Worm (Caenorhabditis elegans): Measurements from ENCODE around the gene ldb-1.

The ldb-1 gene

DNA sequence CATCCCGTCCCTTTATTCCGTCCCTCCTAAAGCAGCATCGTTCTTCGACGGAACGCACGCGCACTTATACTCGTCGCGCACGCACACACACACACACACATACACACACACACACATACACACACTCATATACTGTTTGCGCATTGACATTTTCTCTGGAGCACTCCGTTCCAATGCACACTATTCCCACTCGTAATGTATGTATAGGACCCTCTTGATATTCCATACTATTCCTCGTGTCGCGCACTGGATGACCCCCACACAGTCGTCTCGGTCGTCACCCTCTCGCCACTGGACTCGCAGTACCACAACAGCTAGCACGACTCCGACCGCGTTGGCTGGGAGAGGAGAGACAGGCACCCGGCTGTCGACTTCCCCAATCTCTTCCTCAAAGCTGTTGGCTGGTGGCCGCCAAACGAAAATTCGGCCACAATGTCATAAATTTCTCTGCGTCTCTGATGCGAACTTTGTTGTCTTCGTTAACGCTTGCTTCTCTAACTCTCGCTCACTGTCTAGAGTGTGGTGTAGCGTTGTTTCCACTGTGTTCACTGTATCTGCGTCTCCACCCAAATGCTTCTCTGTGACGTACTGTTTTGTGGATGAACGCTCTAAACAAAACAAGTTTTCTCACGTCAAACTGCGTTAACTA is 2.5 kb downstream of the ldb-1 start:
- TF ChIP-seq egl-27 (tag; optimal IDR thresholded peaks at IDR 0.05) = peak; percentile 63 to 67
- peak; percentile 72 for TF ChIP-seq zag-1 (tag; optimal IDR thresholded peaks at IDR 0.05)
- TF ChIP-seq irx-1 (tag; optimal IDR thresholded peaks at IDR 0.05) = peak; percentile 85
- TF ChIP-seq C04F5.9 (tag; optimal IDR thresholded peaks at IDR 0.05) = peak; percentile 38
- no peak for TF ChIP-seq vab-15 (tag; optimal IDR thresholded peaks at IDR 0.05)
- TF ChIP-seq aha-1 (tag; optimal IDR thresholded peaks at IDR 0.05) = peak; percentile 82
- TF ChIP-seq egl-13 (tag; optimal IDR thresholded peaks at IDR 0.05) = peak; percentile 91
- TF ChIP-seq fos-1 (tag; optimal IDR thresholded peaks at IDR 0.05) = peak; percentile 66
- TF ChIP-seq unc-130 (tag; optimal IDR thresholded peaks at IDR 0.05) = peak; percentile 65
- peak; percentile 91 for TF ChIP-seq nhr-77 (tag; optimal IDR thresholded peaks at IDR 0.05)
- peak; percentile 89 for TF ChIP-seq lin-13 (GFP tag; optimal IDR thresholded peaks at IDR 0.05)
- TF ChIP-seq isw-1 (GFP tag; IDR thresholded peaks at IDR 0.05) = peak; percentile 71
- TF ChIP-seq lin-35 (GFP tag; optimal IDR thresholded peaks at IDR 0.05) = peak; percentile 59 to 75
- peak; percentile 75 to 89 for TF ChIP-seq lsy-2 (tag; optimal IDR thresholded peaks at IDR 0.05)
- TF ChIP-seq zip-4 (GFP tag; optimal IDR thresholded peaks at IDR 0.05) = peak; percentile 69
- peak; percentile 65 for TF ChIP-seq pag-3 (tag; optimal IDR thresholded peaks at IDR 0.05; ENCODE audit: borderline replicate concordance, insufficient read depth)
- peak; percentile 43 for TF ChIP-seq fkh-4 (tag; optimal IDR thresholded peaks at IDR 0.05; ENCODE audit: borderline replicate concordance)
- TF ChIP-seq nhr-11 (tag; optimal IDR thresholded peaks at IDR 0.05) = peak; percentile 76
- peak; percentile 83 for TF ChIP-seq nhr-19 (GFP tag; conservative IDR thresholded peaks at IDR 0.05)
- TF ChIP-seq unc-98 (GFP tag; IDR thresholded peaks at IDR 0.05) = peak; percentile 56
- TF ChIP-seq nhr-90 (tag; optimal IDR thresholded peaks at IDR 0.05; ENCODE audit: poor library complexity) = peak; percentile 89
- TF ChIP-seq lir-3 (tag; optimal IDR thresholded peaks at IDR 0.05; ENCODE audit: poor library complexity) = peak; percentile 86
- peak; percentile 38 to 77 (median 72) for TF ChIP-seq ceh-82 (tag; optimal IDR thresholded peaks at IDR 0.05)
- peak; percentile 88 for TF ChIP-seq C16A3.4 (tag; optimal IDR thresholded peaks at IDR 0.05)
- TF ChIP-seq pax-3 (tag; optimal IDR thresholded peaks at IDR 0.05) = peak; percentile 72
- TF ChIP-seq sox-4 (tag; optimal IDR thresholded peaks at IDR 0.05) = peak; percentile 80
- peak; percentile 97 for TF ChIP-seq tbx-2 (tag; optimal IDR thresholded peaks at IDR 0.05)
- peak in 5 of 6 experiments; percentile 15 to 84 (median 42) for TF ChIP-seq elt-3 (tag; optimal IDR thresholded peaks at IDR 0.05)
- TF ChIP-seq skn-1 (tag; optimal IDR thresholded peaks at IDR 0.05) = peak; percentile 73
- TF ChIP-seq unc-62 (GFP tag; optimal IDR thresholded peaks at IDR 0.05) = no peak
- TF ChIP-seq tlp-1 (tag; optimal IDR thresholded peaks at IDR 0.05) = no peak
- TF ChIP-seq ama-1 (optimal IDR thresholded peaks at IDR 0.05) = peak; percentile 19
- TF ChIP-seq ces-1 (GFP tag; optimal IDR thresholded peaks at IDR 0.05) = no peak
- TF ChIP-seq grh-1 (GFP tag; IDR thresholded peaks at IDR 0.05) = peak; percentile 82
- TF ChIP-seq nhr-237 (tag; optimal IDR thresholded peaks at IDR 0.05) = peak; percentile 47
- TF ChIP-seq pqm-1 (tag; optimal IDR thresholded peaks at IDR 0.05) = no peak
- TF ChIP-seq blmp-1 (tag; optimal IDR thresholded peaks at IDR 0.05) = peak; percentile 57
- peak; percentile 64 for TF ChIP-seq ceh-8 (GFP tag; optimal IDR thresholded peaks at IDR 0.05)
- TF ChIP-seq lin-39 (tag; optimal IDR thresholded peaks at IDR 0.05) = peak; percentile 36
- peak; percentile 78 for TF ChIP-seq efl-3 (GFP tag; optimal IDR thresholded peaks at IDR 0.05)
- peak; percentile 6 to 79 for TF ChIP-seq mdl-1 (tag; optimal IDR thresholded peaks at IDR 0.05)
- TF ChIP-seq sptf-1 (tag; optimal IDR thresholded peaks at IDR 0.05) = no peak
- TF ChIP-seq ets-5 (GFP tag; IDR thresholded peaks at IDR 0.05) = no peak
- peak; percentile 97 for TF ChIP-seq snu-23 (GFP tag; optimal IDR thresholded peaks at IDR 0.05)
- peak; percentile 93 for TF ChIP-seq rnt-1 (tag; optimal IDR thresholded peaks at IDR 0.05)
- no peak for TF ChIP-seq nhr-12 (tag; optimal IDR thresholded peaks at IDR 0.05)
- TF ChIP-seq mef-2 (tag; optimal IDR thresholded peaks at IDR 0.05) = peak; percentile 82
- TF ChIP-seq ztf-4 (tag; optimal IDR thresholded peaks at IDR 0.05) = peak; percentile 86
- peak; percentile 39 for TF ChIP-seq hpl-2 (GFP tag; optimal IDR thresholded peaks at IDR 0.05)
- TF ChIP-seq lin-15B (tag; optimal IDR thresholded peaks at IDR 0.05) = peak; percentile 10
- TF ChIP-seq C34B4.2 (tag; optimal IDR thresholded peaks at IDR 0.05) = no peak
